Worm (Caenorhabditis elegans) whole organism, L1 larva: ENCODE measurements around the gene C10G8.8.

Experiments
- C16A3.4 ChIP-seq: fragments of 150-350 bp; optimal IDR thresholded peaks from 2 replicates; lab custom pipeline; 2014; ENCODE audit warnings: missing biosample characterization, missing genetic modification characterization
- C34B4.2 ChIP-seq: sonication (generic microtip); optimal IDR thresholded peaks from 2 replicates; lab custom pipeline; 2017; ENCODE audit warnings: mild to moderate bottlenecking, missing genetic modification characterization, missing compliant biosample characterization
- aha-1 ChIP-seq: fragments of 150-350 bp; optimal IDR thresholded peaks from 2 replicates; lab custom pipeline; 2014; ENCODE audit warnings: missing biosample characterization, missing genetic modification characterization
- alr-1 ChIP-seq: fragments of 200-800 bp; sonication (Bioruptor generic); optimal IDR thresholded peaks from 2 replicates; lab custom pipeline; 2018; ENCODE audit warnings: borderline replicate concordance, mild to moderate bottlenecking, missing genetic modification characterization, missing compliant biosample characterization
- ama-1 ChIP-seq: fragments of 150-350 bp; optimal IDR thresholded peaks from 2 replicates; lab custom pipeline; 2014
- blmp-1 ChIP-seq: fragments of 150-350 bp; optimal IDR thresholded peaks from 2 replicates; lab custom pipeline; 2014; ENCODE audit warnings: missing biosample characterization, missing genetic modification characterization
- ceh-63 ChIP-seq: fragments of 200-800 bp; sonication (Bioruptor generic); optimal IDR thresholded peaks from 2 replicates; lab custom pipeline; 2018; ENCODE audit warnings: mild to moderate bottlenecking, missing genetic modification characterization, missing compliant biosample characterization
- ceh-90 ChIP-seq: sonication (generic microtip); optimal IDR thresholded peaks from 2 replicates; lab custom pipeline; 2016; ENCODE audit warnings: missing genetic modification characterization, missing compliant biosample characterization
- dpl-1 ChIP-seq, 3 experiments: fragments of 150-350 bp in 2 of 3; sonication (generic microtip) in 1 of 3; optimal IDR thresholded peaks; 2 replicates each; lab custom pipeline; 2014 to 2017; ENCODE audit warnings: missing biosample characterization in 3 of 3, missing genetic modification characterization in 3 of 3, missing genetic modification reagents in 3 of 3
- dsc-1 ChIP-seq: sonication (generic microtip); optimal IDR thresholded peaks from 2 replicates; lab custom pipeline; 2016; ENCODE audit warnings: mild to moderate bottlenecking, missing genetic modification characterization, missing compliant biosample characterization
- efl-1 ChIP-seq, 4 experiments: fragments of 150-350 bp; optimal IDR thresholded peaks in 3 of 4; peaks in 1 of 4; 1 replicate in 1 of 4; 2 replicates in 3 of 4; lab custom pipeline; 2014; ENCODE audit warnings: missing biosample characterization in 2 of 4, missing genetic modification characterization in 2 of 4, missing genetic modification reagents in 2 of 4
- egl-27 ChIP-seq, 2 experiments: fragments of 150-350 bp in 1 of 2; sonication (generic microtip); optimal IDR thresholded peaks; 3 replicates each; lab custom pipeline; 2017 to 2018; ENCODE audit warnings: missing biosample characterization in 2 of 2, missing genetic modification characterization in 2 of 2, missing genetic modification reagents in 2 of 2
- elt-2 ChIP-seq: sonication (generic microtip); optimal IDR thresholded peaks from 2 replicates; lab custom pipeline; 2016; ENCODE audit warnings: missing genetic modification characterization, mild to moderate bottlenecking, inconsistent platforms, missing compliant biosample characterization, missing genetic modification reagents
- elt-3 ChIP-seq, 6 experiments: fragments of 150-350 bp in 1 of 6; sonication (generic microtip); optimal IDR thresholded peaks; 2 replicates each; lab custom pipeline; 2017 to 2018; ENCODE audit warnings: missing biosample characterization in 6 of 6, missing genetic modification characterization in 6 of 6, inconsistent platforms in 1 of 6
- fkh-4 ChIP-seq: sonication (generic microtip); optimal IDR thresholded peaks from 2 replicates; lab custom pipeline; 2016; ENCODE audit warnings: missing compliant biosample characterization, missing genetic modification characterization, borderline replicate concordance
- fkh-8 ChIP-seq: sonication (generic microtip); optimal IDR thresholded peaks from 2 replicates; lab custom pipeline; 2016; ENCODE audit warnings: mild to moderate bottlenecking, missing genetic modification characterization, missing compliant biosample characterization
- grh-1 ChIP-seq: fragments of 200-800 bp; sonication (Bioruptor generic); IDR thresholded peaks from 2 replicates; pipeline ENCODE4 v1.3.6; 2022; ENCODE audit warnings: missing genetic modification reagents, missing genetic modification characterization, missing compliant biosample characterization
- hpl-2 ChIP-seq: fragments of 150-350 bp; optimal IDR thresholded peaks from 2 replicates; lab custom pipeline; 2014; ENCODE audit warnings: missing biosample characterization, missing genetic modification reagents, missing genetic modification characterization
- lin-14 ChIP-seq: fragments of 200-800 bp; sonication (Bioruptor generic); optimal IDR thresholded peaks from 2 replicates; lab custom pipeline; 2018; ENCODE audit warnings: mild to moderate bottlenecking, missing genetic modification characterization, moderate library complexity, missing compliant biosample characterization
- lin-35 ChIP-seq, 2 experiments: fragments of 150-350 bp; optimal IDR thresholded peaks; 2 replicates each; lab custom pipeline; 2014; ENCODE audit warnings: missing biosample characterization in 2 of 2, missing genetic modification characterization in 2 of 2, missing genetic modification reagents in 2 of 2
- lsy-2 ChIP-seq, 2 experiments: fragments of 150-350 bp; optimal IDR thresholded peaks; 2 replicates each; lab custom pipeline; 2014; ENCODE audit warnings: missing biosample characterization in 2 of 2, missing genetic modification characterization in 2 of 2
- mdl-1 ChIP-seq, 2 experiments: fragments of 150-350 bp; optimal IDR thresholded peaks; 2 replicates each; lab custom pipeline; 2014 to 2017; ENCODE audit warnings: missing biosample characterization in 2 of 2, missing genetic modification characterization in 2 of 2, inconsistent platforms in 1 of 2
- nhr-12 ChIP-seq: sonication (generic microtip); optimal IDR thresholded peaks from 2 replicates; lab custom pipeline; 2017; ENCODE audit warnings: missing biosample characterization, missing genetic modification characterization
- nhr-19 ChIP-seq: fragments of 200-800 bp; sonication (Bioruptor generic); conservative IDR thresholded peaks from 2 replicates; pipeline ENCODE4 v1.3.6; 2022; ENCODE audit warnings: missing genetic modification characterization, missing compliant biosample characterization
- nhr-20 ChIP-seq: sonication (generic microtip); optimal IDR thresholded peaks from 2 replicates; lab custom pipeline; 2016; ENCODE audit warnings: mild to moderate bottlenecking, missing genetic modification characterization, missing compliant biosample characterization
- nhr-237 ChIP-seq: fragments of 150-350 bp; optimal IDR thresholded peaks from 2 replicates; lab custom pipeline; 2014; ENCODE audit warnings: missing biosample characterization, missing genetic modification characterization
- nhr-28 ChIP-seq: fragments of 150-350 bp; optimal IDR thresholded peaks from 2 replicates; lab custom pipeline; 2014; ENCODE audit warnings: missing biosample characterization, missing genetic modification characterization
- nhr-71 ChIP-seq: sonication (generic microtip); optimal IDR thresholded peaks from 2 replicates; lab custom pipeline; 2016; ENCODE audit warnings: mild to moderate bottlenecking, missing genetic modification characterization, moderate library complexity, missing compliant biosample characterization
- nhr-85 ChIP-seq: sonication (generic microtip); peaks from one replicate; lab custom pipeline; 2016; ENCODE audit warnings: missing genetic modification characterization, inconsistent platforms, missing compliant biosample characterization
- pag-3 ChIP-seq: sonication (generic microtip); optimal IDR thresholded peaks from 2 replicates; lab custom pipeline; 2017; ENCODE audit warnings: missing genetic modification characterization, mild to moderate bottlenecking, missing compliant biosample characterization, antibody characterized with exemption, borderline replicate concordance; ENCODE audit not compliant: insufficient read depth
- pqm-1 ChIP-seq: sonication (generic microtip); optimal IDR thresholded peaks from 3 replicates; lab custom pipeline; 2017; ENCODE audit warnings: missing biosample characterization, missing genetic modification characterization
- rnt-1 ChIP-seq: sonication (generic microtip); optimal IDR thresholded peaks from 2 replicates; lab custom pipeline; 2016; ENCODE audit warnings: mild to moderate bottlenecking, missing genetic modification characterization, moderate library complexity, missing compliant biosample characterization
- skn-1 ChIP-seq: fragments of 150-350 bp; optimal IDR thresholded peaks from 2 replicates; lab custom pipeline; 2014; ENCODE audit warnings: missing biosample characterization, missing genetic modification characterization
- snu-23 ChIP-seq: sonication (generic microtip); optimal IDR thresholded peaks from 2 replicates; lab custom pipeline; 2016; ENCODE audit warnings: missing genetic modification characterization, missing compliant biosample characterization
- tbx-2 ChIP-seq: sonication (generic microtip); optimal IDR thresholded peaks from 2 replicates; lab custom pipeline; 2016; ENCODE audit warnings: missing genetic modification characterization, missing compliant biosample characterization
- tlp-1 ChIP-seq: fragments of 150-350 bp; optimal IDR thresholded peaks from 2 replicates; lab custom pipeline; 2014; ENCODE audit warnings: missing biosample characterization, missing genetic modification characterization
- unc-130 ChIP-seq: fragments of 150-350 bp; optimal IDR thresholded peaks from 2 replicates; lab custom pipeline; 2017; ENCODE audit warnings: missing biosample characterization, missing genetic modification characterization, inconsistent platforms
- unc-62 ChIP-seq: fragments of 150-350 bp; optimal IDR thresholded peaks from 2 replicates; lab custom pipeline; 2014; ENCODE audit warnings: missing biosample characterization, missing genetic modification reagents, missing genetic modification characterization
- unc-98 ChIP-seq: fragments of 200-800 bp; sonication (Bioruptor generic); IDR thresholded peaks from 2 replicates; pipeline ENCODE4 v1.3.6; 2022; ENCODE audit warnings: missing genetic modification characterization, missing compliant biosample characterization
- zag-1 ChIP-seq: fragments of 150-350 bp; optimal IDR thresholded peaks from 2 replicates; lab custom pipeline; 2014; ENCODE audit warnings: missing biosample characterization, missing genetic modification characterization
- ztf-11 ChIP-seq, 2 experiments: sonication (generic microtip); optimal IDR thresholded peaks; 2 replicates each; lab custom pipeline; 2016 to 2017; ENCODE audit warnings: missing genetic modification characterization in 2 of 2, missing biosample characterization in 1 of 2, missing compliant biosample characterization in 1 of 2
- ztf-4 ChIP-seq: fragments of 150-350 bp; optimal IDR thresholded peaks from 2 replicates; lab custom pipeline; 2014; ENCODE audit warnings: missing biosample characterization, missing genetic modification characterization

Gene C10G8.8

DNA sequence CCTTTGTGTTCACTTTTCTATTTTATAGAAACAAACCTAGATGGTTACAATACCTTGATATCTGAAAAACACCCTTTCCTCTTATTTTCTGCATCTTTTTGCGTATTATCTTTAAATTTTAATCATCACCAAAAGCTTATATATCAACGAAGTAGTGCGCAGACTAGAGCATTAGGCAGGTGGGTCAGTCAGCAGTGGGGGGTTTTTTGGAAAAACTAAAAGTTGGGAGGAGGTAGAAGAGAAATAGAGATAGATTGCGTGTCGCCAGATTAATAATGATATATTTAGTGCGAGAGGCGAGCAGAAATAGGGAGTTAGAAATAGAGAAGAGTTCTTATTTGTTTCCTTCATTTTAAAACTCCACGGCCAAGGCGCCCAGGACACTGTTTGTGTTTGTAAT is 27.0 kb downstream of the C10G8.8 start:
- TF ChIP-seq lin-35 (GFP tag; optimal IDR thresholded peaks at IDR 0.05; lab: Kevin White, UChicago) = no peak
- TF ChIP-seq fkh-8 (tag; lab: Kevin White, UChicago) = peak; percentile 59
- TF ChIP-seq egl-27 (tag; optimal IDR thresholded peaks at IDR 0.05; lab: Kevin White, UChicago) = no peak
- peak; percentile 27 for TF ChIP-seq dsc-1
- no peak for TF ChIP-seq lsy-2 (tag; optimal IDR thresholded peaks at IDR 0.05; lab: Kevin White, UChicago)
- no peak for TF ChIP-seq grh-1 (GFP tag; lab: Robert Waterston, UW)
- TF ChIP-seq aha-1 = no peak
- TF ChIP-seq unc-62 (GFP tag; lab: Kevin White, UChicago) = no peak

DNA sequence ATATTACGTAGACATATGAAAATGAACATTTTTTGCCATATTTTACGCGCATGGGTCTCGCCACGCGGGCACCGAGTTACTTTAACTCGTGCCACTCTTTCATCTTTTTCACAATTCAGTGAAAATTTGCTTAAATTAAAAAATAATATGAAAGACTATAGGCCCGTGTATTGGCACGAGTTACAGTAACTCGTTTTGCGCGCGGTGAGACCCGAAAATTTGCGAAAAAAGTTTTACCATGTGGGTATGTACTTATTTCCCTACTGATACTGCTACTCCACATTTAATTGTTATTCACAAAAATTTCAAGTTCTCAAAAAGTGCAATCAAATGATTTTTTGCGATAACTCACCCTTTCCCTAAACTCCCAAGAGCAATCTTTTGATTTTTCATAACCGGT is 30.5 kb downstream of the C10G8.8 start:
- TF ChIP-seq efl-1 (optimal IDR thresholded peaks at IDR 0.05; lab: Kevin White, UChicago) = no peak
- TF ChIP-seq efl-1 (GFP tag; optimal IDR thresholded peaks at IDR 0.05 in 1 of 2; lab: Kevin White, UChicago) = no peak
- TF ChIP-seq lin-14 (GFP tag; lab: Kevin White, UChicago) = no peak
- TF ChIP-seq mdl-1 (tag; optimal IDR thresholded peaks at IDR 0.05; lab: Kevin White, UChicago) = no peak
- TF ChIP-seq nhr-85 (tag; lab: Kevin White, UChicago) = no peak
- TF ChIP-seq ztf-4 = no peak
- no peak for TF ChIP-seq skn-1
- no peak for TF ChIP-seq ceh-90 (tag; lab: Kevin White, UChicago)
- TF ChIP-seq tlp-1 (tag; lab: Kevin White, UChicago) = no peak
- TF ChIP-seq blmp-1 (tag; lab: Kevin White, UChicago) = no peak
- TF ChIP-seq aha-1 = no peak
- no peak for TF ChIP-seq tbx-2 (tag; lab: Kevin White, UChicago)

DNA sequence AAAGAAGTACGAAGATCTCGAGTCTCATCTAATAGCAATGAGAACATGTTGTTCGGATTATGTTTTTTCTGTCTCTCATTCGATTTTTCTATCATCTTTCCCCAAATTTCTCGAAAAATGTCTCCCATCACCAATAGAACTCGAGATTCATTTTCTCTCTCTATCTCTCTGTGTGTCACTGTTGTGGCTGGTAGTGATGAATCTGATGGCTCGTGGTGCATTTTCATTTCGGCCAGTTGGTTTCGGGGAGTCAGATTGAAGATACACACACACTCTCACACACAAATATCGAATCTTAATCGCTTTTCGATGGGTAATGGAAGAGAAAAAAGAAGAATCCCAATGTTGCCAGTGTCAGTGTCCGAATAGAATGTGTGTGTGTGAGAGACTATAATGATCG is 32.3 kb downstream of the C10G8.8 start:
- TF ChIP-seq dsc-1 = peak; percentile 94
- no peak for TF ChIP-seq ama-1
- TF ChIP-seq unc-130 (tag; lab: Kevin White, UChicago) = peak; percentile 3
- TF ChIP-seq lin-14 (GFP tag; lab: Kevin White, UChicago) = peak; percentile 81
- no peak for TF ChIP-seq nhr-28 (tag; lab: Kevin White, UChicago)
- TF ChIP-seq snu-23 (GFP tag; lab: Kevin White, UChicago) = peak; percentile 36
- no peak for TF ChIP-seq hpl-2
- TF ChIP-seq nhr-71 (tag; lab: Kevin White, UChicago) = peak; percentile 72
- no peak for TF ChIP-seq C16A3.4 (tag; lab: Kevin White, UChicago)
- TF ChIP-seq lsy-2 (tag; optimal IDR thresholded peaks at IDR 0.05; lab: Kevin White, UChicago) = peak in 1 of 2 experiments; percentile 55
- TF ChIP-seq zag-1 (tag; lab: Kevin White, UChicago) = no peak
- peak; percentile 53 for TF ChIP-seq fkh-4
- peak in 1 of 2 experiments; percentile 9 for TF ChIP-seq efl-1 (optimal IDR thresholded peaks at IDR 0.05; lab: Kevin White, UChicago)
- no peak for TF ChIP-seq efl-1 (GFP tag; optimal IDR thresholded peaks at IDR 0.05 in 1 of 2; lab: Kevin White, UChicago)
- peak; percentile 40 for TF ChIP-seq rnt-1 (tag; lab: Kevin White, UChicago)
- TF ChIP-seq mdl-1 (tag; optimal IDR thresholded peaks at IDR 0.05; lab: Kevin White, UChicago) = peak in 1 of 2 experiments; percentile 56
- peak; percentile 9 for TF ChIP-seq ztf-4
- TF ChIP-seq ceh-63 (GFP tag; lab: Kevin White, UChicago) = no peak
- no peak for TF ChIP-seq unc-98
- TF ChIP-seq nhr-19 (GFP tag; lab: Robert Waterston, UW) = peak; percentile 22; the same call in 1 of the 2 replicates
- TF ChIP-seq tbx-2 (tag; lab: Kevin White, UChicago) = peak; percentile 18
- no peak for TF ChIP-seq C34B4.2
- peak; percentile 17 for TF ChIP-seq nhr-20 (tag; lab: Kevin White, UChicago)

ce11 chrV:5288676-5289075 is 39.5 kb downstream of the C10G8.8 start:
- TF ChIP-seq pqm-1 (tag; lab: Kevin White, UChicago) (no peak), elt-2 (tag; lab: Kevin White, UChicago) (no peak), pag-3 (tag; lab: Kevin White, UChicago) (no peak), alr-1 (tag; lab: Kevin White, UChicago) (no peak), elt-3 (tag; optimal IDR thresholded peaks at IDR 0.05; lab: Kevin White, UChicago) (no peak), ztf-11 (tag; optimal IDR thresholded peaks at IDR 0.05; lab: Kevin White, UChicago) (no peak), nhr-12 (no peak), C16A3.4 (tag; lab: Kevin White, UChicago) (no peak), dpl-1 (GFP tag; optimal IDR thresholded peaks at IDR 0.05; lab: Kevin White, UChicago) (no peak), nhr-237 (tag; lab: Kevin White, UChicago) (no peak)
